Fruit fly (Drosophila melanogaster) whole organism, embryonic: ENCODE results near the gene jim.

Source experiments
- ATbp ChIP-seq: fragments of 200-800 bp; sonication (Bioruptor generic); optimal IDR thresholded peaks from 2 replicates; lab custom pipeline; 2017; ENCODE audit warnings: missing biosample characterization, mild to moderate bottlenecking, missing genetic modification characterization, missing genetic modification reagents
- Awh ChIP-seq: fragments of 200-800 bp; sonication (Bioruptor generic); IDR thresholded peaks from 2 replicates; pipeline ENCODE4, ENCODE4 v1.3.6; 2022; ENCODE audit warnings: missing biosample characterization, missing genetic modification characterization
- CG1024 ChIP-seq: fragments of 200-800 bp; sonication (Bioruptor generic); IDR thresholded peaks from 2 replicates; pipeline ENCODE4 v1.3.6; 2022; ENCODE audit warnings: missing biosample characterization, missing genetic modification characterization
- CG11093 ChIP-seq: fragments of 200-800 bp; sonication (Bioruptor generic); IDR thresholded peaks from 3 replicates; pipeline ENCODE4 v1.3.6; 2022; ENCODE audit warnings: missing biosample characterization, missing genetic modification characterization
- CG12942 ChIP-seq: fragments of 200-800 bp; sonication (Bioruptor generic); optimal IDR thresholded peaks from 3 replicates; lab custom pipeline; 2016; ENCODE audit warnings: missing biosample characterization, missing genetic modification characterization
- CG13287 ChIP-seq: fragments of 200-800 bp; sonication (Bioruptor generic); IDR thresholded peaks from 2 replicates; pipeline ENCODE4 v1.3.6; 2022; ENCODE audit warnings: missing biosample characterization, missing genetic modification characterization; ENCODE audit not compliant: partially characterized antibody
- CG13894 ChIP-seq: fragments of 200-800 bp; sonication (Bioruptor generic); optimal IDR thresholded peaks from 3 replicates; lab custom pipeline; 2018; ENCODE audit warnings: missing biosample characterization, mild to moderate bottlenecking, missing genetic modification characterization, moderate library complexity
- CG14014 ChIP-seq: fragments of 200-800 bp; sonication (Bioruptor generic); IDR thresholded peaks from 2 replicates; pipeline ENCODE4 v1.3.6; 2022; ENCODE audit warnings: missing biosample characterization, missing genetic modification characterization
- CG14050 ChIP-seq: fragments of 200-800 bp; sonication (Bioruptor generic); IDR thresholded peaks from 3 replicates; pipeline ENCODE4 v1.3.6; 2022; ENCODE audit warnings: missing biosample characterization, missing genetic modification characterization
- CG15601 ChIP-seq: fragments of 200-800 bp; sonication (Bioruptor generic); optimal IDR thresholded peaks from 3 replicates; lab custom pipeline; 2019; ENCODE audit warnings: missing biosample characterization, mild to moderate bottlenecking, missing genetic modification characterization, moderate library complexity
- CG1832 ChIP-seq: fragments of 200-800 bp; sonication (Bioruptor generic); optimal IDR thresholded peaks from 2 replicates; lab custom pipeline; 2017; ENCODE audit warnings: missing biosample characterization, mild to moderate bottlenecking, missing genetic modification characterization, inconsistent platforms
- CG2116 ChIP-seq: fragments of 200-800 bp; sonication (Bioruptor generic); optimal IDR thresholded peaks from 3 replicates; lab custom pipeline; 2018; ENCODE audit warnings: missing biosample characterization, mild to moderate bottlenecking, missing genetic modification characterization
- CG32532 ChIP-seq: fragments of 200-800 bp; sonication (Bioruptor generic); IDR thresholded peaks from 2 replicates; pipeline ENCODE4 v1.3.6; 2022; ENCODE audit warnings: missing biosample characterization, missing genetic modification characterization
- CG3847 ChIP-seq: fragments of 200-800 bp; sonication (Bioruptor generic); IDR thresholded peaks from 2 replicates; pipeline ENCODE4 v1.3.6; 2022; ENCODE audit warnings: missing biosample characterization, missing genetic modification characterization
- CG4707 ChIP-seq: fragments of 200-800 bp; sonication (Bioruptor generic); optimal IDR thresholded peaks from 2 replicates; lab custom pipeline; 2018; ENCODE audit warnings: missing biosample characterization, mild to moderate bottlenecking, missing genetic modification characterization, moderate library complexity
- CG5245 ChIP-seq: fragments of 200-800 bp; sonication (Bioruptor generic); optimal IDR thresholded peaks from 3 replicates; lab custom pipeline; 2016; ENCODE audit warnings: missing biosample characterization, missing genetic modification characterization
- CG7271 ChIP-seq: fragments of 200-800 bp; sonication (Bioruptor generic); optimal IDR thresholded peaks from 2 replicates; lab custom pipeline; 2018; ENCODE audit warnings: missing biosample characterization, mild to moderate bottlenecking, missing genetic modification characterization, moderate library complexity
- CG9437 ChIP-seq: fragments of 200-800 bp; sonication (Bioruptor generic); optimal IDR thresholded peaks from 2 replicates; lab custom pipeline; 2018; ENCODE audit warnings: missing biosample characterization, mild to moderate bottlenecking, missing genetic modification characterization
- CG9609 ChIP-seq: fragments of 200-800 bp; sonication (Bioruptor generic); optimal IDR thresholded peaks from 3 replicates; lab custom pipeline; 2016; ENCODE audit warnings: missing biosample characterization, missing genetic modification characterization
- D19B ChIP-seq: fragments of 200-800 bp; sonication (Bioruptor generic); optimal IDR thresholded peaks from 2 replicates; lab custom pipeline; 2017; ENCODE audit warnings: missing biosample characterization, mild to moderate bottlenecking, missing genetic modification characterization
- Dad ChIP-seq: fragments of 200-800 bp; sonication (Bioruptor generic); optimal IDR thresholded peaks from 3 replicates; lab custom pipeline; 2016; ENCODE audit warnings: missing biosample characterization, missing genetic modification characterization
- Dfd ChIP-seq, 2 experiments: fragments of >200 bp; optimal IDR thresholded peaks; 2 replicates each; lab custom pipeline; 2017; ENCODE audit warnings: missing biosample characterization in 2 of 2, missing genetic modification characterization in 2 of 2
- Drgx ChIP-seq: fragments of 200-800 bp; sonication (Bioruptor generic); IDR thresholded peaks from 2 replicates; pipeline ENCODE4 v1.3.6; 2022; ENCODE audit warnings: missing biosample characterization, missing genetic modification characterization
- Eip74EF ChIP-seq, 2 experiments: fragments of 200-800 bp in 1 of 2; fragments of >200 bp in 1 of 2; sonication (Bioruptor generic) in 1 of 2; optimal IDR thresholded peaks; 2 replicates each; lab custom pipeline; 2017 to 2019; ENCODE audit warnings: missing biosample characterization in 2 of 2, missing genetic modification characterization in 2 of 2, mild to moderate bottlenecking in 1 of 2, moderate library complexity in 1 of 2
- Fer1 ChIP-seq: fragments of 200-800 bp; sonication (Bioruptor generic); optimal IDR thresholded peaks from 2 replicates; lab custom pipeline; 2017; ENCODE audit warnings: missing biosample characterization, mild to moderate bottlenecking, missing genetic modification characterization
- HLH3B ChIP-seq: fragments of 200-800 bp; sonication (Bioruptor generic); IDR thresholded peaks from 2 replicates; pipeline ENCODE4 v1.3.6; 2022; ENCODE audit warnings: missing biosample characterization, missing genetic modification characterization
- HmgZ ChIP-seq: fragments of 200-800 bp; sonication (Bioruptor generic); optimal IDR thresholded peaks from 2 replicates; lab custom pipeline; 2018; ENCODE audit warnings: missing biosample characterization, mild to moderate bottlenecking, missing genetic modification characterization
- Kr ChIP-seq: fragments of 200-800 bp; sonication (Bioruptor generic); optimal IDR thresholded peaks from 2 replicates; lab custom pipeline; 2017; ENCODE audit warnings: missing biosample characterization, mild to moderate bottlenecking, missing genetic modification characterization
- Lim3 ChIP-seq: fragments of 200-800 bp; sonication (Bioruptor generic); IDR thresholded peaks from 2 replicates; pipeline ENCODE4 v1.3.6; 2022; ENCODE audit warnings: missing biosample characterization, missing genetic modification characterization
- MESR4 ChIP-seq: fragments of 200-800 bp; sonication (Bioruptor generic); optimal IDR thresholded peaks from 2 replicates; lab custom pipeline; 2018; ENCODE audit warnings: missing biosample characterization, mild to moderate bottlenecking, missing genetic modification characterization, moderate library complexity
- Mad ChIP-seq: fragments of 200-800 bp; sonication (Bioruptor generic); optimal IDR thresholded peaks from 2 replicates; lab custom pipeline; 2016; ENCODE audit warnings: missing biosample characterization, missing genetic modification characterization
- Max ChIP-seq: fragments of 200-800 bp; sonication (Bioruptor generic); optimal IDR thresholded peaks from 2 replicates; lab custom pipeline; 2016; ENCODE audit warnings: missing biosample characterization, mild to moderate bottlenecking, missing genetic modification characterization
- Side ChIP-seq: fragments of 200-800 bp; sonication (Bioruptor generic); optimal IDR thresholded peaks from 2 replicates; lab custom pipeline; 2016; ENCODE audit warnings: missing biosample characterization, missing genetic modification characterization
- Spps ChIP-seq: fragments of 200-800 bp; sonication (Bioruptor generic); optimal IDR thresholded peaks from 2 replicates; lab custom pipeline; 2018; ENCODE audit warnings: missing biosample characterization, mild to moderate bottlenecking, missing genetic modification characterization
- ab ChIP-seq: fragments of 200-800 bp; sonication (Bioruptor generic); optimal IDR thresholded peaks from 2 replicates; lab custom pipeline; 2016; ENCODE audit warnings: missing biosample characterization, missing genetic modification characterization
- ci ChIP-seq: fragments of 200-800 bp; sonication (Bioruptor generic); IDR thresholded peaks from 3 replicates; pipeline ENCODE4 v1.3.6; 2022; ENCODE audit warnings: missing biosample characterization, missing genetic modification characterization
- crp ChIP-seq, 2 experiments: fragments of 200-800 bp; sonication (Bioruptor generic); optimal IDR thresholded peaks; 2 replicates in 1 of 2; 3 replicates in 1 of 2; lab custom pipeline; 2017; ENCODE audit warnings: missing biosample characterization in 2 of 2, missing genetic modification characterization in 2 of 2, mild to moderate bottlenecking in 1 of 2, moderate library complexity in 1 of 2
- fd3F ChIP-seq: fragments of 200-800 bp; sonication (Bioruptor generic); optimal IDR thresholded peaks from 2 replicates; lab custom pipeline; 2018; ENCODE audit warnings: missing biosample characterization, mild to moderate bottlenecking, missing genetic modification characterization, moderate library complexity
- fru ChIP-seq: fragments of >200 bp; optimal IDR thresholded peaks from 2 replicates; lab custom pipeline; 2017
- gfzf ChIP-seq: fragments of 200-800 bp; sonication (Bioruptor generic); optimal IDR thresholded peaks from 2 replicates; lab custom pipeline; 2016; ENCODE audit warnings: missing biosample characterization, mild to moderate bottlenecking, missing genetic modification characterization, moderate library complexity
- gsb ChIP-seq: fragments of 200-800 bp; sonication (Bioruptor generic); IDR thresholded peaks from 2 replicates; pipeline ENCODE4 v1.3.6; 2022; ENCODE audit warnings: missing biosample characterization, missing genetic modification characterization
- ham ChIP-seq: fragments of 200-800 bp; sonication (Bioruptor generic); IDR thresholded peaks from 2 replicates; pipeline ENCODE4 v1.3.6; 2022; ENCODE audit warnings: missing biosample characterization, missing genetic modification characterization
- inv ChIP-seq: fragments of 200-800 bp; sonication (Bioruptor generic); IDR thresholded peaks from 2 replicates; pipeline ENCODE4 v1.3.6; 2022; ENCODE audit warnings: missing biosample characterization, missing genetic modification characterization; ENCODE audit not compliant: partially characterized antibody
- kay ChIP-seq: fragments of 200-800 bp; sonication (Bioruptor generic); optimal IDR thresholded peaks from 2 replicates; lab custom pipeline; 2016; ENCODE audit warnings: missing biosample characterization, missing genetic modification characterization
- maf-S ChIP-seq: fragments of 200-800 bp; sonication (Bioruptor generic); optimal IDR thresholded peaks from 2 replicates; lab custom pipeline; 2016; ENCODE audit warnings: missing biosample characterization, missing genetic modification characterization
- nom ChIP-seq: fragments of 200-800 bp; sonication (Bioruptor generic); optimal IDR thresholded peaks from 2 replicates; lab custom pipeline; 2017; ENCODE audit warnings: missing biosample characterization, missing genetic modification characterization, mild to moderate bottlenecking, moderate library complexity, missing genetic modification reagents
- org-1 ChIP-seq: fragments of 200-800 bp; sonication (Bioruptor generic); optimal IDR thresholded peaks from 2 replicates; lab custom pipeline; 2017; ENCODE audit warnings: missing biosample characterization, missing genetic modification characterization
- sens-2 ChIP-seq: fragments of 200-800 bp; sonication (Bioruptor generic); IDR thresholded peaks from 2 replicates; pipeline ENCODE4 v1.3.6; 2022; ENCODE audit warnings: missing biosample characterization, missing genetic modification characterization
- stwl ChIP-seq: fragments of 200-800 bp; sonication (Bioruptor generic); optimal IDR thresholded peaks from 3 replicates; lab custom pipeline; 2018; ENCODE audit warnings: missing biosample characterization, mild to moderate bottlenecking, missing genetic modification characterization, moderate library complexity
- tin ChIP-seq: fragments of 200-800 bp; sonication (Bioruptor generic); optimal IDR thresholded peaks from 3 replicates; lab custom pipeline; 2016; ENCODE audit warnings: missing biosample characterization, missing genetic modification characterization

jim gene

DNA sequence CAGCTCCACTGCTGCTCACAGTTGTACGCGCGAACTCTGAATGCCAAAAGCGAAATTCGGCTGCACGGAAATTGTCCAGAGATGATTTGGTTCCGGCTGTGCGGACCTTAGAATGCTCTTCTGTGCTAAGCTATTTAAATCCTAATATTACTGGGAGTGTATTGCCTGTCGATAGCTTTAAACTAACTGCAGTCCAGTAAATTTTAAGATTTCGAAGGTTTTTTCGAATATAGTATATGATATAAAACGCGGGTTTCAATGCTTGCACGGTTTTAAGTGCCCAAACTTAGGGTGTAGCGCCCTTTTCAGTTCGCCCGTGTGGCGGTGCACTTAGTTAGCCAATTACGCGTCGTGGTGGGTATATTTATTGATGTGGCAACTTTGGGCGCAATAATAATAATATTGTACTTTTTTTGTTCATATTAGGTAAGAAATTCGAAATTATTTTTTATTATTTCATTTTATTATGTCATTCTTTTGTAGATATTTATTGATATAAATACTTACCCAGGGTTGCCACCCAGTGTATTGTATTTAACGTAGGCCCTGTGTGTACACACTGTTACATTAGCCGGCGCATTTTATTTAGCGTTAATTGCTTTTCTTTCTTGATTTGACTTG is 43.8 kb upstream of the jim start, which contains the start of the genes Chro and Ssl1 (continued):
- TF ChIP-seq ci (GFP tag; lab: Robert Waterston, UW) (peak; percentile 100), CG12942 (peak; percentile 100), org-1 (peak; percentile 100), CG3847 (GFP tag; lab: Robert Waterston, UW) (peak; percentile 100), fru (lab: Kevin White, UChicago) (no peak), CG15601 (peak; percentile 99), CG7271 (tag; lab: Kevin White, UChicago) (peak; percentile 99), fd3F (GFP tag; lab: Kevin White, UChicago) (peak; percentile 99), kay (GFP tag; lab: Kevin White, UChicago) (peak; percentile 100), nom (GFP tag; lab: Kevin White, UChicago) (peak; percentile 99), Drgx (peak; percentile 100), Max (GFP tag; lab: Kevin White, UChicago) (peak; percentile 100), CG4707 (GFP tag; lab: Kevin White, UChicago) (peak; percentile 98), HLH3B (GFP tag; lab: Robert Waterston, UW) (peak; percentile 100), maf-S (peak; percentile 100), CG9437 (GFP tag; lab: Kevin White, UChicago) (peak; percentile 97), D19B (peak; percentile 98), Eip74EF (GFP tag; optimal IDR thresholded peaks at IDR 0.05; lab: Kevin White, UChicago) (peak in 1 of 2 experiments; percentile 100), CG14014 (GFP tag; lab: Robert Waterston, UW) (peak; percentile 100), inv (GFP tag; lab: Robert Waterston, UW) (no peak), CG1832 (GFP tag; lab: Kevin White, UChicago) (peak; percentile 31), Dfd (GFP tag; optimal IDR thresholded peaks at IDR 0.05; lab: Kevin White, UChicago) (peak in 1 of 2 experiments; percentile 90), CG9609 (GFP tag; lab: Kevin White, UChicago) (peak; percentile 100), Dad (peak; percentile 100), MESR4 (peak; percentile 95), HmgZ (tag; lab: Kevin White, UChicago) (peak; percentile 100), Lim3 (GFP tag; lab: Robert Waterston, UW) (peak; percentile 100), CG2116 (GFP tag; lab: Kevin White, UChicago) (peak; percentile 98), Kr (peak; percentile 95), Mad (GFP tag; lab: Kevin White, UChicago) (peak; percentile 100), tin (GFP tag; lab: Kevin White, UChicago) (peak; percentile 100), CG14050 (GFP tag; lab: Robert Waterston, UW) (peak; percentile 100), sens-2 (GFP tag; lab: Robert Waterston, UW) (peak; percentile 100), CG32532 (GFP tag; lab: Robert Waterston, UW) (peak; percentile 100), crp (GFP tag; optimal IDR thresholded peaks at IDR 0.05; lab: Kevin White, UChicago) (peak; percentile 60 to 83), CG1024 (GFP tag; lab: Robert Waterston, UW) (peak; percentile 98), Side (GFP tag; lab: Kevin White, UChicago) (peak; percentile 100), Spps (peak; percentile 100), CG5245 (GFP tag; lab: Kevin White, UChicago) (peak; percentile 100), Fer1 (GFP tag; lab: Kevin White, UChicago) (peak; percentile 100), ATbp (GFP tag; lab: Kevin White, UChicago) (peak; percentile 100), CG13894 (tag; lab: Kevin White, UChicago) (peak; percentile 99), ab (GFP tag; lab: Kevin White, UChicago) (peak; percentile 100), ham (GFP tag; lab: Robert Waterston, UW) (peak; percentile 99), CG11093 (peak; percentile 100), gsb (GFP tag; lab: Robert Waterston, UW) (peak; percentile 99), stwl (peak; percentile 92), CG13287 (GFP tag; lab: Robert Waterston, UW) (peak; percentile 47), Awh (peak; percentile 100), gfzf (GFP tag; lab: Kevin White, UChicago) (peak; percentile 50)
